Fruit fly (Drosophila melanogaster): ENCODE measurements around the gene Tbc1d15-17.
A peak's percentile ranks its signal among the peaks of the same experiment; 100 is the strongest.

The Tbc1d15-17 gene

dm6 chr2L:246656-247340 is 39.8 kb downstream of the Tbc1d15-17 start (continued):
- TF ChIP-seq CG16815 (GFP tag; optimal IDR thresholded peaks at IDR 0.05) (no peak), CrebB (tag; optimal IDR thresholded peaks at IDR 0.05) (no peak), CG34422 (GFP tag; IDR thresholded peaks at IDR 0.05) (peak; percentile 92; the same call in 2 of the 3 replicates), Ravus (GFP tag; IDR thresholded peaks at IDR 0.05) (no peak), Trl (optimal IDR thresholded peaks at IDR 0.05) (peak; percentile 96 to 98), Trl (GFP tag; optimal IDR thresholded peaks at IDR 0.05) (peak; percentile 68), ac (GFP tag; optimal IDR thresholded peaks at IDR 0.05) (no peak), en (GFP tag; optimal IDR thresholded peaks at IDR 0.05) (no peak), CG4617 (GFP tag; optimal IDR thresholded peaks at IDR 0.05; ENCODE audit: borderline replicate concordance) (no peak), CkIIα-i1 (GFP tag; IDR thresholded peaks at IDR 0.05) (no peak), tgo (GFP tag; IDR thresholded peaks at IDR 0.05) (no peak), CG10209 (GFP tag; optimal IDR thresholded peaks at IDR 0.05) (peak; percentile 85), bowl (GFP tag; IDR thresholded peaks at IDR 0.05) (no peak), oc (tag; optimal IDR thresholded peaks at IDR 0.05) (no peak), zen2 (GFP tag; IDR thresholded peaks at IDR 0.05; ENCODE audit: partially characterized antibody) (peak; percentile 47; the same call in 1 of the 3 replicates), CG2712 (tag; optimal IDR thresholded peaks at IDR 0.05) (peak; percentile 33), al (GFP tag; IDR thresholded peaks at IDR 0.05) (no peak), Dip3 (GFP tag; optimal IDR thresholded peaks at IDR 0.05) (no peak), abd-A (tag; optimal IDR thresholded peaks at IDR 0.05) (peak; percentile 86), Asciz (GFP tag; optimal IDR thresholded peaks at IDR 0.05) (no peak), CG32532 (GFP tag; IDR thresholded peaks at IDR 0.05) (peak; percentile 43; the same call in 1 of the 2 replicates), chm (GFP tag; IDR thresholded peaks at IDR 0.05) (peak; percentile 53; the same call in 1 of the 2 replicates), CG15479 (GFP tag; optimal IDR thresholded peaks at IDR 0.05) (no peak), Ada2b (GFP tag; IDR thresholded peaks at IDR 0.05) (no peak), mld (GFP tag; IDR thresholded peaks at IDR 0.05; ENCODE audit: partially characterized antibody) (no peak), CG10321 (GFP tag; IDR thresholded peaks at IDR 0.05) (no peak), CG17568 (GFP tag; optimal IDR thresholded peaks at IDR 0.05) (peak; percentile 18), Hmx (GFP tag; optimal IDR thresholded peaks at IDR 0.05) (no peak), knrl (GFP tag; IDR thresholded peaks at IDR 0.05; ENCODE audit: partially characterized antibody) (no peak), CG11456 (GFP tag; IDR thresholded peaks at IDR 0.05) (no peak), MESR4 (GFP tag; optimal IDR thresholded peaks at IDR 0.05) (no peak), kni (GFP tag; optimal IDR thresholded peaks at IDR 0.05) (peak; percentile 74), gcm (GFP tag; optimal IDR thresholded peaks at IDR 0.05) (no peak), schlank (tag; optimal IDR thresholded peaks at IDR 0.05) (no peak), CG15601 (tag; optimal IDR thresholded peaks at IDR 0.05) (no peak), CG13894 (tag; optimal IDR thresholded peaks at IDR 0.05) (peak; percentile 23), CG15269 (tag; optimal IDR thresholded peaks at IDR 0.05) (no peak), Awh (GFP tag; IDR thresholded peaks at IDR 0.05) (no peak), CG2202 (tag; optimal IDR thresholded peaks at IDR 0.05) (no peak), CHES-1-like (GFP tag; optimal IDR thresholded peaks at IDR 0.05) (peak; percentile 54), gro (GFP tag; optimal IDR thresholded peaks at IDR 0.05) (peak; percentile 56), CG12219 (GFP tag; optimal IDR thresholded peaks at IDR 0.05) (no peak), bigmax (GFP tag; optimal IDR thresholded peaks at IDR 0.05) (no peak), CG14050 (GFP tag; IDR thresholded peaks at IDR 0.05) (no peak; the same call in 2 of the 3 replicates), Taf1 (GFP tag; IDR thresholded peaks at IDR 0.05) (no peak), ewg (GFP tag; optimal IDR thresholded peaks at IDR 0.05) (no peak), B-H2 (GFP tag; optimal IDR thresholded peaks at IDR 0.05) (no peak), fru (optimal IDR thresholded peaks at IDR 0.05) (peak; percentile 33), CG5953 (GFP tag; IDR thresholded peaks at IDR 0.05) (no peak), Fer2 (tag; optimal IDR thresholded peaks at IDR 0.05) (no peak)
